Worm (Caenorhabditis elegans) whole organism, young adult: ENCODE results near the gene ccf-1.

ENCODE experiments used
- B0336.3 ChIP-seq: fragments of 200-800 bp; sonication (Bioruptor generic); IDR thresholded peaks from 2 replicates; pipeline ENCODE4 v1.3.6; 2022; ENCODE audit warnings: missing genetic modification characterization, missing compliant biosample characterization
- C06A6.2 ChIP-seq: fragments of 200-800 bp; sonication (Bioruptor generic); conservative IDR thresholded peaks from 2 replicates; pipeline ENCODE4 v1.3.6; 2022; ENCODE audit warnings: missing genetic modification characterization, missing compliant biosample characterization
- C17E4.6 ChIP-seq: fragments of 200-800 bp; sonication (Bioruptor generic); IDR thresholded peaks from 2 replicates; pipeline ENCODE4 v1.3.6; 2022; ENCODE audit warnings: missing genetic modification reagents, missing genetic modification characterization, missing compliant biosample characterization
- F22D6.2 ChIP-seq: sonication (generic microtip); optimal IDR thresholded peaks from 2 replicates; lab custom pipeline; 2016; ENCODE audit warnings: mild to moderate bottlenecking, missing genetic modification characterization, missing compliant biosample characterization
- F57A8.1 ChIP-seq: fragments of 200-800 bp; sonication (Bioruptor generic); optimal IDR thresholded peaks from 2 replicates; lab custom pipeline; 2018; ENCODE audit warnings: mild to moderate bottlenecking, missing genetic modification characterization, moderate library complexity, missing compliant biosample characterization
- K12H6.12 ChIP-seq: fragments of 200-800 bp; sonication (Bioruptor generic); optimal IDR thresholded peaks from 2 replicates; lab custom pipeline; 2018; ENCODE audit warnings: mild to moderate bottlenecking, missing genetic modification characterization, missing compliant biosample characterization
- Y95B8A.8 ChIP-seq: fragments of 200-800 bp; sonication (Bioruptor generic); IDR thresholded peaks from 2 replicates; pipeline ENCODE4 v1.3.6; 2022; ENCODE audit warnings: missing genetic modification reagents, missing genetic modification characterization, missing compliant biosample characterization
- ZK185.1 ChIP-seq: sonication (generic microtip); optimal IDR thresholded peaks from 2 replicates; lab custom pipeline; 2016; ENCODE audit warnings: mild to moderate bottlenecking, missing genetic modification characterization, missing compliant biosample characterization; ENCODE audit not compliant: poor library complexity, severe bottlenecking
- ama-1 ChIP-seq, 3 experiments: fragments of 150-350 bp in 1 of 3; sonication (generic microtip) in 2 of 3; optimal IDR thresholded peaks; 2 replicates each; lab custom pipeline; 2014 to 2018; ENCODE audit warnings: missing biosample characterization in 2 of 3, missing genetic modification characterization in 2 of 3, missing genetic modification reagents in 2 of 3
- aptf-2 ChIP-seq: fragments of 200-800 bp; sonication (Bioruptor generic); conservative IDR thresholded peaks from 2 replicates; pipeline ENCODE4 v1.3.6; 2022; ENCODE audit warnings: missing genetic modification reagents, missing genetic modification characterization, missing compliant biosample characterization
- atf-7 ChIP-seq: sonication (generic microtip); optimal IDR thresholded peaks from 2 replicates; lab custom pipeline; 2017; ENCODE audit warnings: mild to moderate bottlenecking, missing genetic modification characterization, missing compliant biosample characterization
- athp-1 ChIP-seq: sonication (generic microtip); optimal IDR thresholded peaks from 2 replicates; lab custom pipeline; 2017; ENCODE audit warnings: mild to moderate bottlenecking, missing genetic modification characterization, missing compliant biosample characterization
- attf-5 ChIP-seq: fragments of 200-800 bp; sonication (Bioruptor generic); optimal IDR thresholded peaks from 2 replicates; lab custom pipeline; 2018; ENCODE audit warnings: mild to moderate bottlenecking, missing genetic modification characterization, missing compliant biosample characterization
- cebp-1 ChIP-seq, 2 experiments: fragments of 200-800 bp in 1 of 2; sonication (Bioruptor generic) in 1 of 2; sonication (generic microtip) in 1 of 2; IDR thresholded peaks in 1 of 2; optimal IDR thresholded peaks in 1 of 2; 2 replicates each; pipeline versions ENCODE4 v1.3.6 to Lab custom; 2017 to 2022; ENCODE audit warnings: missing compliant biosample characterization in 2 of 2, missing genetic modification characterization in 2 of 2, mild to moderate bottlenecking in 1 of 2, missing genetic modification reagents in 1 of 2, moderate library complexity in 1 of 2
- chd-7 ChIP-seq: sonication (generic microtip); optimal IDR thresholded peaks from 2 replicates; lab custom pipeline; 2016; ENCODE audit warnings: mild to moderate bottlenecking, missing genetic modification characterization, moderate library complexity, missing compliant biosample characterization
- die-1 ChIP-seq: sonication (generic microtip); optimal IDR thresholded peaks from 2 replicates; lab custom pipeline; 2016; ENCODE audit warnings: missing genotype, mild to moderate bottlenecking, missing genetic modification characterization, missing compliant biosample characterization
- dpl-1 ChIP-seq: fragments of 150-350 bp; optimal IDR thresholded peaks from 2 replicates; lab custom pipeline; 2014; ENCODE audit warnings: missing biosample characterization, missing genetic modification reagents, missing genetic modification characterization
- hlh-12 ChIP-seq: sonication (generic microtip); optimal IDR thresholded peaks from 2 replicates; lab custom pipeline; 2016; ENCODE audit warnings: missing genetic modification characterization, missing compliant biosample characterization
- hlh-26 ChIP-seq: fragments of 200-800 bp; sonication (Bioruptor generic); conservative IDR thresholded peaks from 2 replicates; pipeline ENCODE4 v1.3.6; 2022; ENCODE audit warnings: missing genetic modification reagents, missing genetic modification characterization, missing compliant biosample characterization
- hsf-1 ChIP-seq: fragments of 200-800 bp; sonication (Bioruptor generic); IDR thresholded peaks from 2 replicates; pipeline ENCODE4 v1.3.6; 2022; ENCODE audit warnings: missing genetic modification reagents, missing genetic modification characterization, missing compliant biosample characterization
- lag-1 ChIP-seq: fragments of 200-800 bp; sonication (Bioruptor generic); IDR thresholded peaks from 2 replicates; pipeline ENCODE4 v1.3.6; 2022; ENCODE audit warnings: missing genetic modification reagents, missing genetic modification characterization, missing compliant biosample characterization
- lin-26 ChIP-seq: fragments of 200-800 bp; sonication (Bioruptor generic); IDR thresholded peaks from 2 replicates; pipeline ENCODE4 v1.3.6; 2022; ENCODE audit warnings: missing genetic modification reagents, missing genetic modification characterization, missing compliant biosample characterization
- lin-35 ChIP-seq, 3 experiments: fragments of 150-350 bp in 2 of 3; sonication (generic microtip) in 1 of 3; optimal IDR thresholded peaks; 2 replicates each; lab custom pipeline; 2014 to 2018; ENCODE audit warnings: missing biosample characterization in 3 of 3, missing genetic modification characterization in 3 of 3, missing genetic modification reagents in 3 of 3
- lin-40 ChIP-seq: sonication (generic microtip); optimal IDR thresholded peaks from 2 replicates; lab custom pipeline; 2016; ENCODE audit warnings: missing genetic modification characterization, mild to moderate bottlenecking, missing compliant biosample characterization, missing genotype, missing genetic modification reagents
- madf-3 ChIP-seq: fragments of 200-800 bp; sonication (Bioruptor generic); IDR thresholded peaks from 2 replicates; pipeline ENCODE4 v1.3.6; 2022; ENCODE audit warnings: missing genetic modification reagents, missing genetic modification characterization, missing compliant biosample characterization
- madf-6 ChIP-seq: fragments of 200-800 bp; sonication (Bioruptor generic); IDR thresholded peaks from 2 replicates; pipeline ENCODE4 v1.3.6; 2022; ENCODE audit warnings: missing genetic modification reagents, missing genetic modification characterization, missing compliant biosample characterization
- madf-8 ChIP-seq: fragments of 200-800 bp; sonication (Bioruptor generic); conservative IDR thresholded peaks from 2 replicates; pipeline ENCODE4 v1.3.6; 2022; ENCODE audit warnings: missing genetic modification reagents, missing genetic modification characterization, missing compliant biosample characterization
- mcd-1 ChIP-seq: fragments of 200-800 bp; sonication (Bioruptor generic); IDR thresholded peaks from 2 replicates; pipeline ENCODE4 v1.3.6; 2022; ENCODE audit warnings: missing genetic modification reagents, missing genetic modification characterization, missing compliant biosample characterization
- mxl-1 ChIP-seq: sonication (generic microtip); optimal IDR thresholded peaks from 2 replicates; lab custom pipeline; 2016; ENCODE audit warnings: missing genetic modification characterization, missing compliant biosample characterization
- nfya-1 ChIP-seq: sonication (generic microtip); optimal IDR thresholded peaks from 2 replicates; lab custom pipeline; 2017; ENCODE audit warnings: antibody characterized with exemption, missing compliant biosample characterization, missing genetic modification characterization, borderline replicate concordance; ENCODE audit not compliant: insufficient read depth
- nfya-2 ChIP-seq: fragments of 200-800 bp; sonication (Bioruptor generic); IDR thresholded peaks from 2 replicates; pipeline ENCODE4 v1.3.6; 2022; ENCODE audit warnings: missing genetic modification reagents, missing genetic modification characterization, missing compliant biosample characterization
- nfyb-1 ChIP-seq: fragments of 200-800 bp; sonication (Bioruptor generic); IDR thresholded peaks from 2 replicates; pipeline ENCODE4 v1.3.6; 2022; ENCODE audit warnings: missing genetic modification reagents, missing genetic modification characterization, missing compliant biosample characterization
- nhr-90 ChIP-seq: sonication (generic microtip); optimal IDR thresholded peaks from 2 replicates; lab custom pipeline; 2016; ENCODE audit warnings: missing genotype, mild to moderate bottlenecking, missing genetic modification characterization, missing compliant biosample characterization
- pbrm-1 ChIP-seq: fragments of 200-800 bp; sonication (Bioruptor generic); IDR thresholded peaks from 2 replicates; pipeline ENCODE4 v1.3.6; 2022; ENCODE audit warnings: missing genetic modification reagents, missing genetic modification characterization, missing compliant biosample characterization
- pha-4 ChIP-seq: fragments of 150-350 bp; sonication (generic microtip); optimal IDR thresholded peaks from 2 replicates; lab custom pipeline; 2014; ENCODE audit warnings: missing biosample characterization, missing genetic modification reagents, missing genetic modification characterization
- rpc-1 ChIP-seq, 2 experiments: fragments of 150-350 bp in 1 of 2; sonication (generic microtip) in 1 of 2; optimal IDR thresholded peaks; 2 replicates each; lab custom pipeline; 2014 to 2018; ENCODE audit warnings: missing biosample characterization in 1 of 2, missing genetic modification characterization in 1 of 2, missing genetic modification reagents in 1 of 2, missing genotype in 1 of 2
- snpc-1.1 ChIP-seq: sonication (generic microtip); optimal IDR thresholded peaks from 2 replicates; lab custom pipeline; 2017; ENCODE audit warnings: missing genetic modification characterization, mild to moderate bottlenecking, missing compliant biosample characterization, antibody characterized with exemption, moderate library complexity, missing genotype, missing genetic modification reagents; ENCODE audit not compliant: insufficient read depth
- snpc-3.4 ChIP-seq: sonication (generic microtip); optimal IDR thresholded peaks from 2 replicates; lab custom pipeline; 2017; ENCODE audit warnings: missing genetic modification characterization, mild to moderate bottlenecking, missing compliant biosample characterization, antibody characterized with exemption, moderate library complexity, missing genotype, missing genetic modification reagents
- snpc-4 ChIP-seq, 5 experiments: fragments of 150-350 bp in 1 of 5; sonication (generic microtip) in 4 of 5; optimal IDR thresholded peaks; 2 replicates each; lab custom pipeline; 2014 to 2018; ENCODE audit warnings: missing genetic modification characterization in 5 of 5, missing biosample characterization in 3 of 5, antibody characterized with exemption in 2 of 5, mild to moderate bottlenecking in 2 of 5, missing compliant biosample characterization in 2 of 5, missing genotype in 2 of 5, moderate library complexity in 2 of 5, missing genetic modification reagents in 1 of 5
- somi-1 ChIP-seq: fragments of 200-800 bp; sonication (Bioruptor generic); optimal IDR thresholded peaks from 2 replicates; lab custom pipeline; 2018; ENCODE audit warnings: mild to moderate bottlenecking, missing genetic modification characterization, missing compliant biosample characterization
- tbx-9 ChIP-seq: sonication (generic microtip); optimal IDR thresholded peaks from 2 replicates; lab custom pipeline; 2016; ENCODE audit warnings: borderline replicate concordance, missing genetic modification characterization, inconsistent platforms, missing compliant biosample characterization
- xnd-1 ChIP-seq: sonication (generic microtip); optimal IDR thresholded peaks from 2 replicates; lab custom pipeline; 2016; ENCODE audit warnings: missing genotype, missing genetic modification reagents, missing genetic modification characterization, missing compliant biosample characterization
- ztf-22 ChIP-seq: fragments of 200-800 bp; sonication (Bioruptor generic); optimal IDR thresholded peaks from 2 replicates; lab custom pipeline; 2018; ENCODE audit warnings: mild to moderate bottlenecking, missing genetic modification characterization, moderate library complexity, missing compliant biosample characterization
- ztf-3 ChIP-seq: fragments of 200-800 bp; sonication (Bioruptor generic); optimal IDR thresholded peaks from 2 replicates; lab custom pipeline; 2018; ENCODE audit warnings: mild to moderate bottlenecking, missing genetic modification characterization, missing compliant biosample characterization

The ccf-1 gene

DNA sequence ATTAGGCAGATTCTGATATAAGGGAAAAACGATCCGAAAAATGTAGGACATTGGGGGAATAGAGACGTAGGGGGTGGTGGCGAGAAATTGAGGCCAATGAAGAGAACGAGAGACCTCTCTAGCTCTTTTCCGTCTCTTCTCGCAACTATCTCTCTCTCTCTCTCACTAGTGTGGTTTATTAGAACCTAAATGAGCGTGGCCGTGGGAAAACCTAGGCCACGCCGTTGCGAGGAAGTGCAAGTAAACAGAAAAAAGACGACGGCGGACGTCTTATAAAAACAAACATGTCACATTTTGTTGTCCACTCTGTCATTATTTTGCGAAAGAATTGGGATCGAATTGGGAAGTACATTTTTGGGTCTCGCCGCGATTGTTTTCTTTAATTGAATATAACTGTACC is 50.0 kb downstream of the ccf-1 start (continued):
- TF ChIP-seq madf-8 (GFP tag; lab: Robert Waterston, UW), result no peak
- TF ChIP-seq ZK185.1 (tag; lab: Kevin White, UChicago), result no peak
- no peak for TF ChIP-seq Y95B8A.8 (GFP tag; lab: Robert Waterston, UW)
- TF ChIP-seq C17E4.6, result no peak
- TF ChIP-seq lin-26 (GFP tag; lab: Robert Waterston, UW), result peak; percentile 28; the same call in 1 of the 2 replicates
- TF ChIP-seq tbx-9, result no peak
- no peak for TF ChIP-seq snpc-1.1 (tag; lab: Kevin White, UChicago)
- TF ChIP-seq nfya-2 (GFP tag; lab: Robert Waterston, UW), result no peak
- TF ChIP-seq aptf-2 (GFP tag; lab: Robert Waterston, UW), result peak; percentile 51; the same call in 1 of the 2 replicates
- no peak for TF ChIP-seq atf-7 (tag; lab: Kevin White, UChicago)
- TF ChIP-seq cebp-1 (GFP tag; IDR thresholded peaks at IDR 0.05; lab: Robert Waterston, UW), result peak; percentile 53; the same call in 1 of the 2 replicates
- TF ChIP-seq cebp-1 (tag; optimal IDR thresholded peaks at IDR 0.05; lab: Kevin White, UChicago), result peak; percentile 78
- TF ChIP-seq mcd-1 (GFP tag; lab: Robert Waterston, UW), result peak; percentile 67
- no peak for TF ChIP-seq mxl-1 (tag; lab: Kevin White, UChicago)
- no peak for TF ChIP-seq hlh-12
- no peak for TF ChIP-seq xnd-1 (tag; lab: Kevin White, UChicago)
- TF ChIP-seq F22D6.2 (tag; lab: Kevin White, UChicago), result peak; percentile 4
- TF ChIP-seq rpc-1 (optimal IDR thresholded peaks at IDR 0.05; lab: Kevin White, UChicago), result no peak
- TF ChIP-seq rpc-1 (tag; optimal IDR thresholded peaks at IDR 0.05; lab: Kevin White, UChicago), result no peak
- no peak for TF ChIP-seq nfya-1 (tag; lab: Kevin White, UChicago)
- TF ChIP-seq die-1 (tag; lab: Kevin White, UChicago), result no peak
- TF ChIP-seq ztf-3, result no peak
- TF ChIP-seq nfyb-1 (GFP tag; lab: Robert Waterston, UW), result peak; percentile 74
- peak; percentile 44 for TF ChIP-seq somi-1 (GFP tag; lab: Kevin White, UChicago)
- TF ChIP-seq ztf-22 (GFP tag; lab: Kevin White, UChicago), result no peak
- TF ChIP-seq ama-1 (optimal IDR thresholded peaks at IDR 0.05; lab: Kevin White, UChicago), result no peak
- no peak for TF ChIP-seq ama-1 (GFP tag; optimal IDR thresholded peaks at IDR 0.05; lab: Kevin White, UChicago)
- no peak for TF ChIP-seq snpc-3.4 (tag; lab: Kevin White, UChicago)
- TF ChIP-seq nhr-90, result peak; percentile 12
- peak in 1 of 3 experiments; percentile 55 for TF ChIP-seq lin-35 (GFP tag; optimal IDR thresholded peaks at IDR 0.05; lab: Kevin White, UChicago)
- TF ChIP-seq C06A6.2, result no peak
- no peak for TF ChIP-seq dpl-1 (GFP tag; lab: Kevin White, UChicago)
- TF ChIP-seq B0336.3 (GFP tag; lab: Robert Waterston, UW), result 0 out of 2 replicates have a peak, but pooled peaks have one; percentile 16
- no peak for TF ChIP-seq madf-3
- TF ChIP-seq hsf-1, result no peak
- TF ChIP-seq chd-7 (tag; lab: Kevin White, UChicago), result peak; percentile 39

DNA sequence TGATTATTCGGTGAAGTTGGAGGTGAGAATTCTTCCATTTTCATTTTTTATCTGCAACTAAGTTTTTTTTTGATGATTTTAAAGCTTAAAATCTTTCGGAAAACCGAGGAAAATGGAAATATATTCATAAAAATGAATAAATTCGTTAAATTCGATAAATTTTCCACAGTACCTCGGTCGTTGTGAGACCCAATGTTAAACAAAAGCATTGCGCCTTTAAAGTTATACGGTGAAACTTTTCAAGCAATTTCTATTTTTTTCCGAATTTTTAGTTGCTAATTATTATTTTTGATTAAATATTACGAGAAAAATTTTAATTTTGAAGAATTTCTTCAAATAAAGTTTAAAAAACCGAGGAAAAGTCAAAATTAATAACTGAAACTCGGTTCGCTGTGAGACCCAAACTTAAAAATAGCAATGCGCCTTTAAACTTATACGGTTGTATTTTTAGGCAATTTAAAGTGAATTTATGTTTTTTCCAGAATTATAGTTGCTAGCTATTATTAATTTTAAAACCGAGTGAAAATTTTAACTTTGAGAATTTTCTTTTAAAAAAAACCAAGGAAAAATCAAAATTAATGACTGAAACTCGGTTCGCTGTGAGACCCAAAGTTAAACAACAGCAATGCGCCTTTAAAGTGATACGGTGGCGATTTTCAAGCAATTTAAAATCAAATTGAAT is 50.7 kb downstream of the ccf-1 start, which contains the start of gene taf-12:
taf-12 (minus strand) TSS at position 51 of the 682 bp plus-strand sequence.
- TF ChIP-seq hlh-26 (GFP tag; lab: Robert Waterston, UW) (no peak), hsf-1 (no peak), madf-6 (GFP tag; lab: Robert Waterston, UW) (peak; percentile 97), athp-1 (tag; lab: Kevin White, UChicago) (peak; percentile 65), pbrm-1 (GFP tag; lab: Robert Waterston, UW) (0 out of 2 replicates have a peak, but pooled peaks have one; percentile 6), snpc-4 (GFP tag; optimal IDR thresholded peaks at IDR 0.05; lab: Kevin White, UChicago) (no peak), snpc-4 (tag; optimal IDR thresholded peaks at IDR 0.05; lab: Kevin White, UChicago) (peak in 2 of 4 experiments; percentile 17 to 36), nfya-2 (GFP tag; lab: Robert Waterston, UW) (0 out of 2 replicates have a peak, but pooled peaks have one; percentile 16), dpl-1 (GFP tag; lab: Kevin White, UChicago) (peak; percentile 13), lin-40 (tag; lab: Kevin White, UChicago) (no peak), lag-1 (GFP tag; lab: Robert Waterston, UW) (no peak), F57A8.1 (no peak), madf-8 (GFP tag; lab: Robert Waterston, UW) (peak; percentile 80), K12H6.12 (no peak), attf-5 (GFP tag; lab: Kevin White, UChicago) (no peak), pha-4 (tag; lab: Kevin White, UChicago) (no peak)
